Fruit fly (Drosophila melanogaster) whole organism, wandering third instar larva: Measurements from ENCODE around the gene CheB38a.

Experiments
- Abd-B ChIP-seq: fragments of >200 bp; optimal IDR thresholded peaks from 2 replicates; lab custom pipeline; 2017; ENCODE audit warnings: missing biosample characterization, missing genetic modification characterization
- CG32264 ChIP-seq: fragments of 200-800 bp; sonication (Bioruptor generic); optimal IDR thresholded peaks from 2 replicates; lab custom pipeline; 2016; ENCODE audit warnings: missing biosample characterization, missing genetic modification characterization
- Dfd ChIP-seq: fragments of >200 bp; optimal IDR thresholded peaks from 2 replicates; lab custom pipeline; 2017; ENCODE audit warnings: missing biosample characterization, missing genetic modification characterization
- Dif ChIP-seq: fragments of 200-275, 200-300 bp; sonication (Bioruptor generic); optimal IDR thresholded peaks from 2 replicates; lab custom pipeline; 2018; ENCODE audit warnings: missing biosample characterization, missing genetic modification characterization; ENCODE audit not compliant: partially characterized antibody
- GATAd ChIP-seq: sonication (Bioruptor generic); optimal IDR thresholded peaks from 2 replicates; lab custom pipeline; 2016; ENCODE audit warnings: missing biosample characterization, missing genetic modification characterization
- HLH106 ChIP-seq: fragments of 200-800 bp; optimal IDR thresholded peaks from 3 replicates; lab custom pipeline; 2019; ENCODE audit warnings: missing biosample characterization, mild to moderate bottlenecking, missing genetic modification characterization, moderate library complexity
- Hnf4 ChIP-seq: fragments of 200-800 bp; sonication (Bioruptor generic); optimal IDR thresholded peaks from 2 replicates; lab custom pipeline; 2016; ENCODE audit warnings: missing biosample characterization, mild to moderate bottlenecking, missing genetic modification characterization
- Hr83 ChIP-seq: fragments of 200-300 bp; sonication (Bioruptor generic); optimal IDR thresholded peaks from 2 replicates; lab custom pipeline; 2016; ENCODE audit warnings: missing biosample characterization, mild to moderate bottlenecking, missing genetic modification characterization, moderate library complexity; ENCODE audit not compliant: poor library complexity, severe bottlenecking
- Jra ChIP-seq: sonication (Bioruptor generic); optimal IDR thresholded peaks from 2 replicates; lab custom pipeline; 2016; ENCODE audit warnings: missing biosample characterization, missing genetic modification characterization
- Mio ChIP-seq: sonication (Bioruptor generic); optimal IDR thresholded peaks from 2 replicates; lab custom pipeline; 2016; ENCODE audit warnings: missing biosample characterization, missing genetic modification characterization
- Myc ChIP-seq: fragments of >200 bp; optimal IDR thresholded peaks from 2 replicates; lab custom pipeline; 2017
- N ChIP-seq: fragments of >200 bp; optimal IDR thresholded peaks from 2 replicates; lab custom pipeline; 2018; ENCODE audit warnings: missing biosample characterization, missing external identifiers, missing genetic modification characterization
- OdsH ChIP-seq: fragments of 200-800 bp; sonication (Bioruptor generic); optimal IDR thresholded peaks from 2 replicates; lab custom pipeline; 2016; ENCODE audit warnings: missing biosample characterization, mild to moderate bottlenecking, missing genetic modification characterization
- Rel ChIP-seq, 2 experiments: fragments of 200-800 bp; sonication (Bioruptor generic) in 1 of 2; optimal IDR thresholded peaks; 2 replicates in 1 of 2; 3 replicates in 1 of 2; lab custom pipeline; 2016 to 2019; ENCODE audit warnings: mild to moderate bottlenecking in 2 of 2, missing biosample characterization in 2 of 2, missing genetic modification characterization in 2 of 2, moderate library complexity in 1 of 2
- Sp1 ChIP-seq: fragments of 200-800 bp; sonication (Bioruptor generic); optimal IDR thresholded peaks from 3 replicates; lab custom pipeline; 2019; ENCODE audit warnings: missing biosample characterization, mild to moderate bottlenecking, missing genetic modification characterization, moderate library complexity
- Vsx2 ChIP-seq: fragments of 200-300, 225-300 bp; sonication (Bioruptor generic); optimal IDR thresholded peaks from 2 replicates; lab custom pipeline; 2018; ENCODE audit warnings: missing biosample characterization, missing genetic modification characterization; ENCODE audit not compliant: partially characterized antibody
- br ChIP-seq: fragments of 200-800 bp; sonication (Bioruptor generic); optimal IDR thresholded peaks from 2 replicates; lab custom pipeline; 2016; ENCODE audit warnings: missing biosample characterization, missing genetic modification characterization
- dmrt93B ChIP-seq: fragments of 200-800 bp; sonication (Bioruptor generic); optimal IDR thresholded peaks from 2 replicates; lab custom pipeline; 2018; ENCODE audit warnings: missing biosample characterization, mild to moderate bottlenecking, missing genetic modification characterization
- foxo ChIP-seq, 2 experiments: fragments of 200-800 bp; sonication (Bioruptor generic); optimal IDR thresholded peaks; 2 replicates in 1 of 2; 3 replicates in 1 of 2; lab custom pipeline; 2016 to 2017; ENCODE audit warnings: missing biosample characterization in 2 of 2, missing genetic modification characterization in 2 of 2
- fru ChIP-seq: fragments of 200-800 bp; sonication (Bioruptor generic); optimal IDR thresholded peaks from 3 replicates; lab custom pipeline; 2016; ENCODE audit warnings: missing biosample characterization, mild to moderate bottlenecking, missing genetic modification characterization
- h ChIP-seq: fragments of 200-800 bp; sonication (Bioruptor generic); optimal IDR thresholded peaks from 3 replicates; lab custom pipeline; 2016; ENCODE audit warnings: missing biosample characterization, mild to moderate bottlenecking, missing genetic modification characterization
- jim ChIP-seq: fragments of 175-275, 200-325 bp; sonication (Bioruptor generic); optimal IDR thresholded peaks from 2 replicates; lab custom pipeline; 2016; ENCODE audit warnings: missing biosample characterization, mild to moderate bottlenecking, missing genetic modification characterization
- lola ChIP-seq: fragments of >200 bp; optimal IDR thresholded peaks from 2 replicates; lab custom pipeline; 2017; ENCODE audit warnings: missing biosample characterization, missing genetic modification characterization
- psq ChIP-seq: fragments of 200-800 bp; sonication (Bioruptor generic); optimal IDR thresholded peaks from 3 replicates; lab custom pipeline; 2017; ENCODE audit warnings: missing biosample characterization, mild to moderate bottlenecking, missing genetic modification characterization, moderate library complexity
- rgr ChIP-seq: fragments of 200-800 bp; sonication (Bioruptor generic); optimal IDR thresholded peaks from 3 replicates; lab custom pipeline; 2016; ENCODE audit warnings: missing biosample characterization, mild to moderate bottlenecking, missing genetic modification characterization
- sage ChIP-seq: fragments of 200-800 bp; sonication (Bioruptor generic); optimal IDR thresholded peaks from 2 replicates; lab custom pipeline; 2016; ENCODE audit warnings: missing biosample characterization, mild to moderate bottlenecking, missing genetic modification characterization
- tai ChIP-seq: sonication (Bioruptor generic); optimal IDR thresholded peaks from 2 replicates; lab custom pipeline; 2016; ENCODE audit warnings: missing biosample characterization, missing genetic modification characterization
- usp ChIP-seq: fragments of >200 bp; optimal IDR thresholded peaks from 2 replicates; lab custom pipeline; 2017; ENCODE audit warnings: missing biosample characterization, missing genetic modification characterization
- woc ChIP-seq: sonication (Bioruptor generic); optimal IDR thresholded peaks from 2 replicates; lab custom pipeline; 2016; ENCODE audit warnings: missing biosample characterization, mild to moderate bottlenecking, missing genetic modification characterization

CheB38a gene

dm6 chr2L:20787271-20787791, 31.0 kb downstream of the CheB38a start, which contains the start of gene Pomp (continued):
- TF ChIP-seq foxo (GFP tag; optimal IDR thresholded peaks at IDR 0.05; lab: Kevin White, UChicago) (peak in 1 of 2 experiments; percentile 82), fru (GFP tag; lab: Kevin White, UChicago) (peak; percentile 54)

dm6 chr2L:20785333-20785732, 33.0 kb downstream of the CheB38a start:
- TF ChIP-seq HLH106 (tag; lab: Kevin White, UChicago) = no peak
- TF ChIP-seq psq (GFP tag; lab: Kevin White, UChicago) = no peak
- TF ChIP-seq Mio (GFP tag; lab: Kevin White, UChicago) = no peak
- TF ChIP-seq N (GFP tag; lab: Kevin White, UChicago) = no peak
- no peak for TF ChIP-seq Vsx2
- TF ChIP-seq jim (GFP tag; lab: Kevin White, UChicago) = no peak
- no peak for TF ChIP-seq sage (GFP tag; lab: Kevin White, UChicago)
- no peak for TF ChIP-seq Hnf4

dm6 chr2L:20783908-20784307, 34.4 kb downstream of the CheB38a start:
- TF ChIP-seq Abd-B (GFP tag; lab: Kevin White, UChicago) (no peak), fru (GFP tag; lab: Kevin White, UChicago) (no peak), tai (GFP tag; lab: Kevin White, UChicago) (no peak), usp (GFP tag; lab: Kevin White, UChicago) (no peak), woc (GFP tag; lab: Kevin White, UChicago) (no peak), GATAd (GFP tag; lab: Kevin White, UChicago) (no peak), Rel (GFP tag; optimal IDR thresholded peaks at IDR 0.05; lab: Kevin White, UChicago) (no peak), Rel (tag; optimal IDR thresholded peaks at IDR 0.05; lab: Kevin White, UChicago) (no peak), N (GFP tag; lab: Kevin White, UChicago) (no peak), Myc (lab: Kevin White, UChicago) (no peak), CG32264 (GFP tag; lab: Kevin White, UChicago) (no peak), foxo (GFP tag; optimal IDR thresholded peaks at IDR 0.05; lab: Kevin White, UChicago) (no peak), lola (GFP tag; lab: Kevin White, UChicago) (no peak), Jra (no peak), psq (GFP tag; lab: Kevin White, UChicago) (no peak), h (GFP tag; lab: Kevin White, UChicago) (no peak)

DNA sequence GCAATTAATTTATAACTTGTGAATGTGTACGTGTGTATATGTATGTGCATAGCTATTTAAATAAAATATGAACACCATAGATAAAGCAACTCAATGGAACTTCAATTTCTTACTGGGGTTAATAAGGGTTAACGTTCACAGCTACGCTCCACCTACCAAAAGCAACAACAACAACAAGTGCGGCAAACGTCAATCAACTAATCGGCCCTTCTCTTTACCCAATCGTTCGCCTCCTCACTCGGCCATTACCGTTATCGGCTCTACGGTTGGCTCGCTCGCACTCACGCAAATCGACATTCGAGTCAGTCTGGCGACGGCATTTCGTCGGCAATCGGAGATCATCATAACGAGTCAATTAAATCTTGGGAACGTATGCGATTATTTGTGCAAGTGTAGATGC, 35.3 kb downstream of the CheB38a start:
- TF ChIP-seq h (GFP tag; lab: Kevin White, UChicago) (no peak), psq (GFP tag; lab: Kevin White, UChicago) (peak; percentile 82), Dif (GFP tag; lab: Kevin White, UChicago) (no peak), HLH106 (tag; lab: Kevin White, UChicago) (no peak)

- TF ChIP-seq dmrt93B (peak; percentile 12), Dfd (GFP tag; lab: Kevin White, UChicago) (no peak), rgr (peak; percentile 70), psq (GFP tag; lab: Kevin White, UChicago) (peak; percentile 42), CG32264 (GFP tag; lab: Kevin White, UChicago) (peak; percentile 31), fru (GFP tag; lab: Kevin White, UChicago) (peak; percentile 43), jim (GFP tag; lab: Kevin White, UChicago) (no peak), Hr83 (GFP tag; lab: Kevin White, UChicago) (peak; percentile 85), Sp1 (GFP tag; lab: Kevin White, UChicago) (peak; percentile 45), usp (GFP tag; lab: Kevin White, UChicago) (no peak), Jra (peak; percentile 50), Hnf4 (peak; percentile 50), Myc (lab: Kevin White, UChicago) (no peak), foxo (GFP tag; optimal IDR thresholded peaks at IDR 0.05; lab: Kevin White, UChicago) (peak in 1 of 2 experiments; percentile 45), OdsH (peak; percentile 76), br (peak; percentile 68), h (GFP tag; lab: Kevin White, UChicago) (peak; percentile 74)
Measured at dm6 chr2L:20780768-20781167, 37.6 kb downstream of the CheB38a start.
